Fruit fly (Drosophila melanogaster) whole organism, pupa: ENCODE measurements around the gene CG34049.

Experiments used
- CG10348 ChIP-seq: fragments of 200-800 bp; sonication (Bioruptor generic); IDR thresholded peaks from 2 replicates; pipeline ENCODE4 v1.3.6; 2022; ENCODE audit warnings: missing biosample characterization, missing genetic modification characterization
- CG12605 ChIP-seq: fragments of 200-800 bp; sonication (Bioruptor generic); IDR thresholded peaks from 2 replicates; pipeline ENCODE4 v1.3.6; 2022; ENCODE audit warnings: missing biosample characterization, missing genetic modification characterization
- CG13204 ChIP-seq: fragments of 200-800 bp; sonication (Bioruptor generic); optimal IDR thresholded peaks from 2 replicates; lab custom pipeline; 2018; ENCODE audit warnings: missing biosample characterization, mild to moderate bottlenecking, missing genetic modification characterization, moderate library complexity
- CG14655 ChIP-seq: fragments of 200-800 bp; sonication (Bioruptor generic); optimal IDR thresholded peaks from 3 replicates; lab custom pipeline; 2017; ENCODE audit warnings: mild to moderate bottlenecking, missing biosample characterization, missing genetic modification reagents, missing genetic modification characterization
- CG15710 ChIP-seq: fragments of 200-800 bp; sonication (Bioruptor generic); optimal IDR thresholded peaks from 2 replicates; lab custom pipeline; 2018; ENCODE audit warnings: missing biosample characterization, mild to moderate bottlenecking, missing genetic modification characterization, moderate library complexity
- CG17806 ChIP-seq: fragments of 200-800 bp; sonication (Bioruptor generic); optimal IDR thresholded peaks from 2 replicates; lab custom pipeline; 2018; ENCODE audit warnings: missing biosample characterization, mild to moderate bottlenecking, missing genetic modification characterization, moderate library complexity
- CG32121 ChIP-seq: fragments of 200-800 bp; sonication (Bioruptor generic); IDR thresholded peaks from 2 replicates; pipeline ENCODE4 v1.3.6; 2022; ENCODE audit warnings: missing biosample characterization, missing genetic modification characterization
- CG34367 ChIP-seq: fragments of 200-800 bp; sonication (Bioruptor generic); optimal IDR thresholded peaks from 2 replicates; lab custom pipeline; 2018; ENCODE audit warnings: missing biosample characterization, mild to moderate bottlenecking, missing genetic modification characterization
- CG4496 ChIP-seq: fragments of 200-800 bp; sonication (Bioruptor generic); IDR thresholded peaks from 3 replicates; pipeline ENCODE4 v1.3.6; 2022; ENCODE audit warnings: missing biosample characterization, missing genetic modification characterization
- CG8159 ChIP-seq: fragments of 200-800 bp; sonication (Bioruptor generic); optimal IDR thresholded peaks from 3 replicates; lab custom pipeline; 2018; ENCODE audit warnings: missing biosample characterization, mild to moderate bottlenecking, missing genetic modification characterization, moderate library complexity
- CG8301 ChIP-seq: fragments of 200-800 bp; sonication (Bioruptor generic); optimal IDR thresholded peaks from 2 replicates; lab custom pipeline; 2018; ENCODE audit warnings: missing biosample characterization, mild to moderate bottlenecking, missing genetic modification characterization
- CG9948 ChIP-seq: fragments of 200-800 bp; sonication (Bioruptor generic); optimal IDR thresholded peaks from 2 replicates; lab custom pipeline; 2018; ENCODE audit warnings: missing biosample characterization, mild to moderate bottlenecking, missing genetic modification characterization, moderate library complexity
- D1 ChIP-seq: fragments of 200-800 bp; sonication (Bioruptor generic); optimal IDR thresholded peaks from 2 replicates; lab custom pipeline; 2018; ENCODE audit warnings: missing biosample characterization, mild to moderate bottlenecking, missing genetic modification characterization, moderate library complexity
- EcR ChIP-seq: fragments of 200-800 bp; sonication (Bioruptor generic); optimal IDR thresholded peaks from 3 replicates; lab custom pipeline; 2019; ENCODE audit warnings: missing biosample characterization, missing genetic modification characterization, mild to moderate bottlenecking, moderate library complexity, missing genetic modification reagents
- Ets98B ChIP-seq: fragments of 200-800 bp; sonication (Bioruptor generic); IDR thresholded peaks from 2 replicates; pipeline ENCODE4 v1.3.6; 2022; ENCODE audit warnings: missing biosample characterization, missing genetic modification characterization
- Pif1A ChIP-seq: fragments of 200-800 bp; sonication (Bioruptor generic); optimal IDR thresholded peaks from 3 replicates; lab custom pipeline; 2016; ENCODE audit warnings: missing biosample characterization, missing genetic modification characterization
- Pif1B ChIP-seq: fragments of 200-800 bp; sonication (Bioruptor generic); optimal IDR thresholded peaks from 3 replicates; lab custom pipeline; 2016; ENCODE audit warnings: missing biosample characterization, missing genetic modification characterization
- Snoo ChIP-seq: fragments of 200-800 bp; sonication (Bioruptor generic); optimal IDR thresholded peaks from 3 replicates; lab custom pipeline; 2017; ENCODE audit warnings: missing biosample characterization, mild to moderate bottlenecking, missing genetic modification characterization, inconsistent platforms
- fd96Ca ChIP-seq: fragments of 200-800 bp; sonication (Bioruptor generic); IDR thresholded peaks from 3 replicates; pipeline ENCODE4 v1.3.6; 2022; ENCODE audit warnings: missing biosample characterization, missing genetic modification characterization
- gl ChIP-seq: fragments of 200-800 bp; sonication (Bioruptor generic); optimal IDR thresholded peaks from 2 replicates; lab custom pipeline; 2018; ENCODE audit warnings: missing biosample characterization, mild to moderate bottlenecking, missing genetic modification characterization
- rn ChIP-seq: fragments of 200-800 bp; sonication (Bioruptor generic); IDR thresholded peaks from 2 replicates; pipeline ENCODE4 v1.3.6; 2022; ENCODE audit warnings: missing biosample characterization, missing genetic modification characterization

CG34049 gene

dm6 chr2L:2251175-2251574, 13.9 kb downstream of the CG34049 start, which contains the start of gene Ser12:
Ser12 (minus strand) TSS chr2L:2251275.
- TF ChIP-seq CG32121: no peak
- TF ChIP-seq Ets98B (GFP tag; lab: Robert Waterston, UW): no peak
- no peak for TF ChIP-seq CG8159 (tag; lab: Kevin White, UChicago)
- TF ChIP-seq CG4496 (GFP tag; lab: Robert Waterston, UW): no peak
- no peak for TF ChIP-seq CG10348 (GFP tag; lab: Robert Waterston, UW)
- TF ChIP-seq CG13204 (GFP tag; lab: Kevin White, UChicago): no peak
- TF ChIP-seq gl (tag; lab: Kevin White, UChicago): no peak
- no peak for TF ChIP-seq CG8301 (tag; lab: Kevin White, UChicago)
- TF ChIP-seq CG15710: no peak
- no peak for TF ChIP-seq CG17806 (tag; lab: Kevin White, UChicago)
- no peak for TF ChIP-seq EcR (GFP tag; lab: Kevin White, UChicago)
- no peak for TF ChIP-seq D1
- no peak for TF ChIP-seq fd96Ca (GFP tag; lab: Robert Waterston, UW)
- no peak for TF ChIP-seq CG14655 (GFP tag; lab: Kevin White, UChicago)
- TF ChIP-seq CG34367 (tag; lab: Kevin White, UChicago): no peak
- TF ChIP-seq Snoo: no peak

- TF ChIP-seq CG8159 (tag; lab: Kevin White, UChicago): peak; percentile 36
- 0 out of 3 replicates have a peak, but pooled peaks have one; percentile 25 for TF ChIP-seq fd96Ca (GFP tag; lab: Robert Waterston, UW)
- TF ChIP-seq gl (tag; lab: Kevin White, UChicago): no peak
These were observed 15.5 kb downstream of the CG34049 start for dm6 chr2L:2249578-2249977.

dm6 chr2L:2242783-2243182, 22.3 kb downstream of the CG34049 start:
- TF ChIP-seq D1: no peak
- no peak for TF ChIP-seq CG17806 (tag; lab: Kevin White, UChicago)
- TF ChIP-seq CG8301 (tag; lab: Kevin White, UChicago): no peak
- TF ChIP-seq EcR (GFP tag; lab: Kevin White, UChicago): no peak
- TF ChIP-seq CG32121: no peak
- TF ChIP-seq fd96Ca (GFP tag; lab: Robert Waterston, UW): no peak
- no peak for TF ChIP-seq CG14655 (GFP tag; lab: Kevin White, UChicago)
- TF ChIP-seq CG4496 (GFP tag; lab: Robert Waterston, UW): no peak
- TF ChIP-seq Pif1B (GFP tag; lab: Kevin White, UChicago): no peak
- TF ChIP-seq CG15710: no peak
- TF ChIP-seq CG9948 (tag; lab: Kevin White, UChicago): no peak
- TF ChIP-seq Snoo: no peak
- no peak for TF ChIP-seq CG8159 (tag; lab: Kevin White, UChicago)
- TF ChIP-seq CG10348 (GFP tag; lab: Robert Waterston, UW): no peak
- no peak for TF ChIP-seq CG13204 (GFP tag; lab: Kevin White, UChicago)
- TF ChIP-seq rn (GFP tag; lab: Robert Waterston, UW): no peak
- no peak for TF ChIP-seq CG12605 (GFP tag; lab: Robert Waterston, UW)
- TF ChIP-seq Pif1A (GFP tag; lab: Kevin White, UChicago): no peak

dm6 chr2L:2242139-2242538, 23.0 kb downstream of the CG34049 start, which contains the start of gene CG4267:
CG4267 (plus strand) TSS chr2L:2242378.
- TF ChIP-seq Ets98B (GFP tag; lab: Robert Waterston, UW) (peak; percentile 20; the same call in 1 of the 2 replicates), CG10348 (GFP tag; lab: Robert Waterston, UW) (0 out of 2 replicates have a peak, but pooled peaks have one; percentile 23), CG32121 (0 out of 2 replicates have a peak, but pooled peaks have one; percentile 12), CG14655 (GFP tag; lab: Kevin White, UChicago) (no peak), fd96Ca (GFP tag; lab: Robert Waterston, UW) (peak; percentile 52; the same call in 1 of the 3 replicates), CG9948 (tag; lab: Kevin White, UChicago) (no peak), CG17806 (tag; lab: Kevin White, UChicago) (no peak), rn (GFP tag; lab: Robert Waterston, UW) (no peak), gl (tag; lab: Kevin White, UChicago) (no peak), CG34367 (tag; lab: Kevin White, UChicago) (no peak), Pif1B (GFP tag; lab: Kevin White, UChicago) (no peak), Pif1A (GFP tag; lab: Kevin White, UChicago) (no peak), CG15710 (no peak), CG8301 (tag; lab: Kevin White, UChicago) (no peak), EcR (GFP tag; lab: Kevin White, UChicago) (peak; percentile 74), D1 (no peak), CG13204 (GFP tag; lab: Kevin White, UChicago) (no peak), CG4496 (GFP tag; lab: Robert Waterston, UW) (peak; percentile 67), CG8159 (tag; lab: Kevin White, UChicago) (no peak)

- TF ChIP-seq CG9948 (tag; lab: Kevin White, UChicago) (no peak), Pif1B (GFP tag; lab: Kevin White, UChicago) (no peak), EcR (GFP tag; lab: Kevin White, UChicago) (no peak), CG17806 (tag; lab: Kevin White, UChicago) (no peak), Pif1A (GFP tag; lab: Kevin White, UChicago) (no peak), Snoo (no peak), CG4496 (GFP tag; lab: Robert Waterston, UW) (no peak), gl (tag; lab: Kevin White, UChicago) (no peak), CG12605 (GFP tag; lab: Robert Waterston, UW) (no peak), rn (GFP tag; lab: Robert Waterston, UW) (no peak)
- TF ChIP-seq, all 21 proteins: peak for 0
These were observed 24.6 kb downstream of the CG34049 start, which contains the start of gene Tengl1 for dm6 chr2L:2240493-2240892. Tengl1 (minus strand) TSS chr2L:2240593.

- TF ChIP-seq CG32121: no peak
- TF ChIP-seq CG10348 (GFP tag; lab: Robert Waterston, UW): no peak
- TF ChIP-seq CG4496 (GFP tag; lab: Robert Waterston, UW): no peak
- TF ChIP-seq CG8301 (tag; lab: Kevin White, UChicago): no peak
These were observed 25.8 kb downstream of the CG34049 start, which contains the start of gene Tengl2 for dm6 chr2L:2239284-2239683. Tengl2 (minus strand) TSS chr2L:2239384.
